Worm (Caenorhabditis elegans) whole organism, L4 larva: ENCODE measurements around the gene sedl-1.

Experiments used
- lin-39 ChIP-seq: fragments of 150-350 bp; optimal IDR thresholded peaks from 2 replicates; lab custom pipeline; 2014; ENCODE audit warnings: missing biosample characterization, missing genetic modification reagents, missing genetic modification characterization
- nhr-102 ChIP-seq: sonication (generic microtip); optimal IDR thresholded peaks from 2 replicates; lab custom pipeline; 2016; ENCODE audit warnings: mild to moderate bottlenecking, missing genetic modification characterization, moderate library complexity, missing compliant biosample characterization

ce11 chrX:1464699-1465098 is 24.6 kb upstream of the sedl-1 start, which contains the start of gene D1005.6:
- TF ChIP-seq nhr-102 (tag; lab: Kevin White, UChicago) (no peak), lin-39 (tag; lab: Kevin White, UChicago) (no peak)
